Worm (Caenorhabditis elegans) whole organism, late embryonic: ENCODE measurements around the gene scl-21.
A peak's percentile ranks its signal among the peaks of the same experiment; 100 is the strongest.

ENCODE experiments used
- C08G9.2 ChIP-seq: sonication (generic microtip); optimal IDR thresholded peaks from 2 replicates; lab custom pipeline; 2016; ENCODE audit warnings: mild to moderate bottlenecking, missing genetic modification characterization, moderate library complexity, missing compliant biosample characterization
- T23F11.4 ChIP-seq: fragments of 200-800 bp; sonication (Bioruptor generic); optimal IDR thresholded peaks from 2 replicates; lab custom pipeline; 2018; ENCODE audit warnings: mild to moderate bottlenecking, missing genetic modification characterization, missing compliant biosample characterization
- Y22D7AL.16 ChIP-seq: sonication (generic microtip); optimal IDR thresholded peaks from 2 replicates; lab custom pipeline; 2016; ENCODE audit warnings: missing genetic modification characterization, missing compliant biosample characterization
- ahr-1 ChIP-seq: sonication (generic microtip); optimal IDR thresholded peaks from 2 replicates; lab custom pipeline; 2016; ENCODE audit warnings: missing genetic modification characterization, missing compliant biosample characterization
- ama-1 ChIP-seq: fragments of 150-350 bp; optimal IDR thresholded peaks from 2 replicates; lab custom pipeline; 2014
- ceh-14 ChIP-seq: sonication (generic microtip); optimal IDR thresholded peaks from 2 replicates; lab custom pipeline; 2016; ENCODE audit warnings: missing genotype, missing genetic modification characterization, missing compliant biosample characterization
- ceh-19 ChIP-seq: fragments of 200-800 bp; sonication (Bioruptor generic); optimal IDR thresholded peaks from 2 replicates; lab custom pipeline; 2018; ENCODE audit warnings: mild to moderate bottlenecking, missing genetic modification characterization, missing compliant biosample characterization
- ceh-2 ChIP-seq: sonication (generic microtip); optimal IDR thresholded peaks from 2 replicates; lab custom pipeline; 2016; ENCODE audit warnings: missing genotype, missing genetic modification characterization, missing compliant biosample characterization
- ceh-22 ChIP-seq: sonication (generic microtip); optimal IDR thresholded peaks from 2 replicates; lab custom pipeline; 2017; ENCODE audit warnings: missing biosample characterization, missing genetic modification characterization
- ceh-31 ChIP-seq: sonication (generic microtip); optimal IDR thresholded peaks from 2 replicates; lab custom pipeline; 2016; ENCODE audit warnings: missing genetic modification characterization, missing compliant biosample characterization
- ceh-34 ChIP-seq: sonication (generic microtip); optimal IDR thresholded peaks from 2 replicates; lab custom pipeline; 2016; ENCODE audit warnings: mild to moderate bottlenecking, missing genetic modification characterization, missing compliant biosample characterization
- ceh-45 ChIP-seq: fragments of 200-800 bp; sonication (Bioruptor generic); IDR thresholded peaks from 2 replicates; pipeline ENCODE4 v1.3.6; 2022; ENCODE audit warnings: missing genetic modification reagents, missing genetic modification characterization, missing compliant biosample characterization
- ceh-48 ChIP-seq: sonication (generic microtip); optimal IDR thresholded peaks from 2 replicates; lab custom pipeline; 2016; ENCODE audit warnings: missing genetic modification characterization, inconsistent platforms, missing compliant biosample characterization
- ceh-6 ChIP-seq: fragments of 200-800 bp; sonication (Bioruptor generic); optimal IDR thresholded peaks from 2 replicates; lab custom pipeline; 2018; ENCODE audit warnings: mild to moderate bottlenecking, missing genetic modification characterization, missing compliant biosample characterization
- dmd-4 ChIP-seq: sonication (generic microtip); optimal IDR thresholded peaks from 2 replicates; lab custom pipeline; 2016; ENCODE audit warnings: borderline replicate concordance, missing genetic modification characterization, missing compliant biosample characterization
- elt-2 ChIP-seq: sonication (generic microtip); optimal IDR thresholded peaks from 2 replicates; lab custom pipeline; 2016; ENCODE audit warnings: missing genetic modification reagents, missing genetic modification characterization, missing compliant biosample characterization
- eyg-1 ChIP-seq: sonication (generic microtip); optimal IDR thresholded peaks from 2 replicates; lab custom pipeline; 2016; ENCODE audit warnings: missing genotype, missing genetic modification characterization, missing compliant biosample characterization
- hlh-15 ChIP-seq: sonication (generic microtip); optimal IDR thresholded peaks from 2 replicates; lab custom pipeline; 2016; ENCODE audit warnings: missing genetic modification characterization, missing compliant biosample characterization
- hlh-8 ChIP-seq: sonication (generic microtip); optimal IDR thresholded peaks from 2 replicates; lab custom pipeline; 2016; ENCODE audit warnings: missing genotype, missing genetic modification characterization, missing compliant biosample characterization
- lin-11 ChIP-seq: fragments of 200-800 bp; sonication (Bioruptor generic); optimal IDR thresholded peaks from 2 replicates; lab custom pipeline; 2018; ENCODE audit warnings: mild to moderate bottlenecking, missing genetic modification characterization, missing compliant biosample characterization
- madf-2 ChIP-seq: sonication (generic microtip); optimal IDR thresholded peaks from 2 replicates; lab custom pipeline; 2017; ENCODE audit warnings: missing genetic modification characterization, missing compliant biosample characterization
- nhr-11 ChIP-seq: fragments of 150-350 bp; optimal IDR thresholded peaks from 2 replicates; lab custom pipeline; 2014; ENCODE audit warnings: missing biosample characterization, missing genetic modification characterization
- odd-2 ChIP-seq: sonication (generic microtip); optimal IDR thresholded peaks from 2 replicates; lab custom pipeline; 2017; ENCODE audit warnings: antibody characterized with exemption, mild to moderate bottlenecking, missing genetic modification characterization, missing compliant biosample characterization
- pag-3 ChIP-seq: sonication (generic microtip); optimal IDR thresholded peaks from 2 replicates; lab custom pipeline; 2016; ENCODE audit warnings: missing compliant biosample characterization, missing genetic modification characterization, borderline replicate concordance
- pat-9 ChIP-seq: fragments of 200-800 bp; sonication (Bioruptor generic); optimal IDR thresholded peaks from 2 replicates; lab custom pipeline; 2018; ENCODE audit warnings: mild to moderate bottlenecking, missing genetic modification characterization, moderate library complexity, missing compliant biosample characterization
- pha-4 ChIP-seq: fragments of 150-350 bp; optimal IDR thresholded peaks from 2 replicates; lab custom pipeline; 2018; ENCODE audit warnings: missing biosample characterization, missing genetic modification reagents, missing genetic modification characterization
- sox-4 ChIP-seq: sonication (generic microtip); optimal IDR thresholded peaks from 2 replicates; lab custom pipeline; 2017; ENCODE audit warnings: mild to moderate bottlenecking, missing genetic modification characterization, inconsistent platforms, missing compliant biosample characterization
- syd-9 ChIP-seq: sonication (generic microtip); optimal IDR thresholded peaks from 2 replicates; lab custom pipeline; 2016; ENCODE audit warnings: mild to moderate bottlenecking, missing genetic modification characterization, moderate library complexity, missing compliant biosample characterization
- tbx-2 ChIP-seq: sonication (generic microtip); optimal IDR thresholded peaks from 2 replicates; lab custom pipeline; 2016; ENCODE audit warnings: missing genetic modification characterization, missing compliant biosample characterization
- ttx-3 ChIP-seq: sonication (generic microtip); optimal IDR thresholded peaks from 2 replicates; lab custom pipeline; 2016; ENCODE audit warnings: missing genetic modification reagents, missing genetic modification characterization, missing compliant biosample characterization
- unc-42 ChIP-seq: sonication (generic microtip); optimal IDR thresholded peaks from 2 replicates; lab custom pipeline; 2016; ENCODE audit warnings: missing genotype, missing genetic modification characterization, missing compliant biosample characterization
- unc-55 ChIP-seq: sonication (generic microtip); optimal IDR thresholded peaks from 2 replicates; lab custom pipeline; 2017; ENCODE audit warnings: missing biosample characterization, missing genetic modification reagents, missing genetic modification characterization
- zip-5 ChIP-seq: sonication (generic microtip); optimal IDR thresholded peaks from 2 replicates; lab custom pipeline; 2016; ENCODE audit warnings: missing genetic modification characterization, missing compliant biosample characterization

Gene scl-21

DNA sequence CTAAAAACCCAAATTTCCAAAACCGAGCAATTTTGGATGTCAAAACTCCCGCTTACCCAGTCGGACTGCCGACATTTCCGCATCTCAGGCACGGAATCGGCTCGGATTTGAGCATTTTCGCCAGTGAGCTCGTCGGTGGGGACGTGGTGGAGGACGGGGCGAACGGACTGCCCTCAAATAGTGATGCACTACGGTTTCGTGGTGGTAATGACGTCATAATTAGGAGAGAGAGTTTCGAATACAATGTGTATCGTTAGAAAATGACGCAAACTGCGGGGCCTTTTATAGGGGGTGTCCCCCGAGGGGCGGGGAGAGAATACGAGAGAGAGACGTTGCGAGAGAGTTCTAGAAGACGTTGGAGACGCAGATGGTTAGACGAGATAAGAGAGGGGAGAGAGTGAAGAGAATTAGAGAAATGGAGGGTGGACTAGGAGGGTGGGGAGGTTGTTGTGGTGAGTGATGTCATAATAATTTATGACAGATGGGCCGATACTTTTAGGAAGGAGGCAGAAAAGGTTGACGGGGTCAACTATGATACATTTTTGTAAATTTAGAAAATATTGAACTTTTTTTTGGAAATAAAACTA lies 27.2 kb upstream of the scl-21 start (continued):
- TF ChIP-seq ceh-22 (tag; lab: Kevin White, UChicago) (no peak), pag-3 (tag; lab: Kevin White, UChicago) (peak; percentile 11), ceh-45 (GFP tag; lab: Robert Waterston, UW) (no peak), eyg-1 (tag; lab: Kevin White, UChicago) (no peak), unc-42 (tag; lab: Kevin White, UChicago) (peak; percentile 50), unc-55 (GFP tag; lab: Kevin White, UChicago) (peak; percentile 100), pat-9 (tag; lab: Kevin White, UChicago) (peak; percentile 48), hlh-15 (tag; lab: Kevin White, UChicago) (no peak), ceh-48 (no peak), zip-5 (tag; lab: Kevin White, UChicago) (no peak), ceh-31 (tag; lab: Kevin White, UChicago) (peak; percentile 81), pha-4 (no peak), ceh-19 (peak; percentile 75), odd-2 (tag; lab: Kevin White, UChicago) (no peak), madf-2 (tag; lab: Kevin White, UChicago) (peak; percentile 63), dmd-4 (tag; lab: Kevin White, UChicago) (peak; percentile 37), C08G9.2 (tag; lab: Kevin White, UChicago) (peak; percentile 57)

DNA sequence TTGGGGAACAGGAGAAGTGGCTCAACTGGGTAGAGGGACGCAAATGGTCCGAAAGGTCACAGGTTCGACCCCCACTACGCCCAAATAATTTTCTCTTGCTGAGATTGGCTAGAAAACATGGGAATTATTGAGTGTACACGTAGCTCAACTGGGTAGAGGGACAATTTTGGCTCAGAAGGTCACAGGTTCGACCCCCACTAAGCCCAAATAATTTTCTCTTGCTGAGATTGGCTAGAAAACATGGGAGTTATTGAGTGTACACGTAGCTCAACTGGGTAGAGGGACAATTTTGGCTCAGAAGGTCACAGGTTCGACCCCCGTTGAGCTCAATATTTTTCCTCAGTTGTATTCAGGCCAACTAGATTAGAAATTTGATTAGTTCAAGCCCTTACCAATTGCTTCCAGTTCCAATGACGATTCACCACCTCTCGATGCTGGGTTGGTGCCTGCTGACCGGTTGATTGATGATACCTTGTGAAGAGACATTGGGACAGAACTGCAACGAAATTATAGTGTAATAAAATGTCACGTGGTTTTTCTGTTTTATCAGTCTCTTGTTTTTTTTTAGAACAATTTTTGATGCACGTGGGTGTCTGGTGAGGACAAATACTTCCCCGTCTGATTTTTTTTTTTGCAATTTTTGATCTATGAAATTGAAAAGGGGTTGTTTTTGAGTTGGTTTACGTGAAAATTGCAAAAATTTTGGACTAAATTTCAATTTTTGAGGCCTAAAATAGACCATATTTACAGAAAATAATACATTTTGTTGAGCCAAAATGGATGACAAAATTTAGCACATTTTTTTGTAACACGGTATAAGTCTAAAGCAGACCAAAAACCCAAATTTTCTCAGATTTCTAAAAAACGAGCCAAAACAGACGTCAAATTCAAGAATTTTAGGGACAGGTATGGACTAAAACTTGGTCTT lies 26.1 kb upstream of the scl-21 start:
- no peak for TF ChIP-seq nhr-11 (tag; lab: Kevin White, UChicago)
- no peak for TF ChIP-seq lin-11
- peak; percentile 22 for TF ChIP-seq elt-2 (tag; lab: Kevin White, UChicago)
- no peak for TF ChIP-seq syd-9 (tag; lab: Kevin White, UChicago)
- peak; percentile 11 for TF ChIP-seq ceh-6 (GFP tag; lab: Kevin White, UChicago)
- no peak for TF ChIP-seq sox-4 (tag; lab: Kevin White, UChicago)
- no peak for TF ChIP-seq ahr-1 (tag; lab: Kevin White, UChicago)
- no peak for TF ChIP-seq zip-5 (tag; lab: Kevin White, UChicago)
- TF ChIP-seq, all 69 proteins: peak for 2

DNA sequence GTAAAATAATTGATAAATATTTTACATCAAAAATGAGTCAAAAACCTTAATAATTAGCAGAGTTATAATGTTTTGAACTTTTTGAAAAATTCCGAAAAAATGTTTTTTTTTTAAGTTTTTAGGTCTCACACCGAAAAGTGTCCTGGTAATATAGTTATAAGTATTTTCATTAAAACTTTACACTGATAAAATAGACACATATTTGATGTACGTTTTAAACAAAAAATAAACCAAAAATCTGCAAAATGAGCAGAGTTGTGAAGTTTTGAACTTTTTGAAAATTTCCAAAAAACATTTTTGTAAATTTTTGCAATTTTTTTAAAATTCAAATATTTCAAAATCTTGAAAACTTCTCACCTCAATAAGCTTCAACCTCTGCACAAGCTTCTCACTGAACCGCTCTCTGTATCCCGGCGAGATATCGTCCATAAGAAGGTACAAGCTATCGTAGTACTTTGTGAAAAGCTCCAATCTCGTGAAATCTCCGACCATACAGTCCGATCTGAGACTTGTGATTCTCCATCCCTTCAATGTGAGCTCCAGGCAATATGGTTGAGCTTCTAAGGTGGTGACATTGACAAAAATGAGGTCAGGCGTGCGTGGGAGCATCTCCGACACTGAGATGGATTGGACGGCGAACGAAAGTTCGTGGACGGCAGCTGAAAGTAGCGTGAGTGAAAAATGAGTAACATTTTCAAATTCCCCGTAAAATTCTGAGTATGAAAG lies 25.3 kb upstream of the scl-21 start:
- TF ChIP-seq ama-1 (peak; percentile 39), Y22D7AL.16 (tag; lab: Kevin White, UChicago) (no peak)

DNA sequence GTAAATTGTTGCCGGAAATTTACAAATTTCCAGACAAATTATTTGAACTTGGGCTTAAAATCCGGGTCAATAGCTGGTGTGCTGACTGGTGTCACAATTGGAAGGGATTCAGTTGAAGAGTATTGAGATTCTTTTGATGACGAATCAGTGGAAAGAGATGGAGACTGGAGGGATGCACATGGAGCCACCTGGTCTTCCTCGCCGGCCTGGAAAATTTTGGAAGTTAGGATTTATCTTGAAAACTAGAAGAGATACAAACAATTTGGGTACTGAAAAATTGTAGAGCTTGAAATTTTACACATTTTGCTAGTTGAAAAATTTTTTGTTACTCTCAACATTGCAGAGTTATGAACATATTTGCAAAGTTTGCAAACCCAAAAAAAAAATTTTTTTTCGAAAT lies 24.6 kb upstream of the scl-21 start:
- TF ChIP-seq ceh-14 (tag; lab: Kevin White, UChicago): no peak
- no peak for TF ChIP-seq tbx-2
- no peak for TF ChIP-seq ceh-34
- no peak for TF ChIP-seq unc-42 (tag; lab: Kevin White, UChicago)
- no peak for TF ChIP-seq hlh-8 (tag; lab: Kevin White, UChicago)
- TF ChIP-seq hlh-15 (tag; lab: Kevin White, UChicago): no peak
- TF ChIP-seq eyg-1 (tag; lab: Kevin White, UChicago): no peak
- TF ChIP-seq pha-4: no peak
- no peak for TF ChIP-seq ceh-2 (tag; lab: Kevin White, UChicago)
- no peak for TF ChIP-seq syd-9 (tag; lab: Kevin White, UChicago)
- no peak for TF ChIP-seq ttx-3 (tag; lab: Kevin White, UChicago)
- TF ChIP-seq T23F11.4 (GFP tag; lab: Kevin White, UChicago): no peak
